Fruit fly (Drosophila melanogaster) whole organism: ENCODE data around the gene Btk.

Experiments used
- pan ChIP-seq: fragments of >200 bp; optimal IDR thresholded peaks from 2 replicates; lab custom pipeline; 2017
- psq ChIP-seq: fragments of >200 bp; optimal IDR thresholded peaks from 2 replicates; lab custom pipeline; 2017
- usp ChIP-seq: fragments of >200 bp; optimal IDR thresholded peaks from 2 replicates; lab custom pipeline; 2017; ENCODE audit warnings: missing biosample characterization, missing genetic modification characterization, mixed read lengths

- no peak for TF ChIP-seq pan
- no peak for TF ChIP-seq usp (GFP tag; lab: Kevin White, UChicago)
- TF ChIP-seq psq (lab: Kevin White, UChicago): no peak
Observed at dm6 chr2L:8239712-8240245, 61.1 kb downstream of the Btk start, which contains the start of gene Pvr.
